Worm (Caenorhabditis elegans): ENCODE data around the gene col-36.

DNA sequence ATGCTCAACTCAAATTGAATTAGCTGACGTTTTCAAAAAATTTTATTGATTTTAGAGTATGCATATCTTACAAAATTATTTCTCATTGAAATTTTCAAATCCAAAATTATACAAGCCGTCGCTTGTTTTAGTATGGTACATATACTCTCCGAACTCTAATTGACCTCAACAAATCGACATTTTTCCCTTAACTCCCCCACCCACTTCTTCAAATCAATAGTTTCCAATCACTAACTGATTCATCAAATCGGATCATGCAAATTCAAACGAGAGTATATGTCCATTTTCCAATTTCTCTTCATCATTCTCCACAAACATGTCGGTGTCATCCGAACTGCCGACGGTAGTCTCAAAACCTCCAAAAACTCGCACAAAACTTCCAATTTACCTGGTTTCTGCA is 20.5 kb upstream of the col-36 start, which contains the start of gene E04F6.4:
- TF ChIP-seq lsy-2 (tag; optimal IDR thresholded peaks at IDR 0.05) (no peak), nhr-76 (tag; optimal IDR thresholded peaks at IDR 0.05) (no peak), M03D4.4 (tag; optimal IDR thresholded peaks at IDR 0.05) (no peak), unc-39 (tag; optimal IDR thresholded peaks at IDR 0.05) (no peak), pha-4 (tag; optimal IDR thresholded peaks at IDR 0.05) (no peak), ces-1 (GFP tag; optimal IDR thresholded peaks at IDR 0.05) (no peak), nhr-12 (tag; optimal IDR thresholded peaks at IDR 0.05) (no peak), mab-5 (tag; optimal IDR thresholded peaks at IDR 0.05) (no peak), lin-13 (tag; optimal IDR thresholded peaks at IDR 0.05) (no peak)

Data from whole organism, mixed stage, embryonic.